Worm (Caenorhabditis elegans) whole organism, L1 larva: ENCODE results near the gene T05C7.7.

ENCODE experiments used
- C34B4.2 ChIP-seq: sonication (generic microtip); optimal IDR thresholded peaks from 2 replicates; lab custom pipeline; 2017; ENCODE audit warnings: mild to moderate bottlenecking, missing genetic modification characterization, missing compliant biosample characterization
- aly-2 ChIP-seq: fragments of 150-350 bp; optimal IDR thresholded peaks from 2 replicates; lab custom pipeline; 2014; ENCODE audit warnings: missing biosample characterization, missing genetic modification characterization
- ceh-82 ChIP-seq, 3 experiments: fragments of 150-350 bp in 1 of 3; sonication (generic microtip) in 2 of 3; optimal IDR thresholded peaks; 2 replicates each; lab custom pipeline; 2014 to 2017; ENCODE audit warnings: missing biosample characterization in 3 of 3, missing genetic modification characterization in 3 of 3
- egl-27 ChIP-seq, 2 experiments: fragments of 150-350 bp in 1 of 2; sonication (generic microtip); optimal IDR thresholded peaks; 3 replicates each; lab custom pipeline; 2017 to 2018; ENCODE audit warnings: missing biosample characterization in 2 of 2, missing genetic modification characterization in 2 of 2, missing genetic modification reagents in 2 of 2
- elt-3 ChIP-seq, 6 experiments: fragments of 150-350 bp in 1 of 6; sonication (generic microtip); optimal IDR thresholded peaks; 2 replicates each; lab custom pipeline; 2017 to 2018; ENCODE audit warnings: missing biosample characterization in 6 of 6, missing genetic modification characterization in 6 of 6, inconsistent platforms in 1 of 6
- fos-1 ChIP-seq: fragments of 150-350 bp; optimal IDR thresholded peaks from 2 replicates; lab custom pipeline; 2014; ENCODE audit warnings: missing biosample characterization, missing genetic modification characterization
- hlh-4 ChIP-seq: sonication (generic microtip); optimal IDR thresholded peaks from 2 replicates; lab custom pipeline; 2016; ENCODE audit warnings: mild to moderate bottlenecking, missing genetic modification characterization, missing compliant biosample characterization
- lin-35 ChIP-seq, 2 experiments: fragments of 150-350 bp; optimal IDR thresholded peaks; 2 replicates each; lab custom pipeline; 2014; ENCODE audit warnings: missing biosample characterization in 2 of 2, missing genetic modification characterization in 2 of 2, missing genetic modification reagents in 2 of 2
- lsy-2 ChIP-seq, 2 experiments: fragments of 150-350 bp; optimal IDR thresholded peaks; 2 replicates each; lab custom pipeline; 2014; ENCODE audit warnings: missing biosample characterization in 2 of 2, missing genetic modification characterization in 2 of 2
- nhr-237 ChIP-seq: fragments of 150-350 bp; optimal IDR thresholded peaks from 2 replicates; lab custom pipeline; 2014; ENCODE audit warnings: missing biosample characterization, missing genetic modification characterization
- nhr-76 ChIP-seq: sonication (generic microtip); optimal IDR thresholded peaks from 2 replicates; lab custom pipeline; 2017; ENCODE audit warnings: missing biosample characterization, missing genetic modification characterization
- nhr-77 ChIP-seq: fragments of 150-350 bp; optimal IDR thresholded peaks from 2 replicates; lab custom pipeline; 2014; ENCODE audit warnings: missing biosample characterization, missing genetic modification characterization
- snpc-4 ChIP-seq: fragments of 150-350 bp; optimal IDR thresholded peaks from 2 replicates; lab custom pipeline; 2014; ENCODE audit warnings: missing biosample characterization, missing genetic modification characterization
- zag-1 ChIP-seq: fragments of 150-350 bp; optimal IDR thresholded peaks from 2 replicates; lab custom pipeline; 2014; ENCODE audit warnings: missing biosample characterization, missing genetic modification characterization

- TF ChIP-seq C34B4.2 (tag; lab: Kevin White, UChicago) (no peak), fos-1 (tag; lab: Kevin White, UChicago) (no peak), egl-27 (tag; optimal IDR thresholded peaks at IDR 0.05; lab: Kevin White, UChicago) (no peak), elt-3 (tag; optimal IDR thresholded peaks at IDR 0.05; lab: Kevin White, UChicago) (no peak), nhr-76 (tag; lab: Kevin White, UChicago) (no peak), lin-35 (GFP tag; optimal IDR thresholded peaks at IDR 0.05; lab: Kevin White, UChicago) (no peak), aly-2 (tag; lab: Kevin White, UChicago) (no peak), nhr-77 (tag; lab: Kevin White, UChicago) (no peak), snpc-4 (tag; lab: Kevin White, UChicago) (no peak), ceh-82 (tag; optimal IDR thresholded peaks at IDR 0.05; lab: Kevin White, UChicago) (no peak), lsy-2 (tag; optimal IDR thresholded peaks at IDR 0.05; lab: Kevin White, UChicago) (no peak), zag-1 (tag; lab: Kevin White, UChicago) (no peak), hlh-4 (tag; lab: Kevin White, UChicago) (no peak), nhr-237 (tag; lab: Kevin White, UChicago) (no peak)
These were observed 11.6 kb downstream of the T05C7.7 start for ce11 chrIV:73175-73574.
